Fruit fly (Drosophila melanogaster) whole organism, pupa: Measurements from ENCODE around the gene CG14210.

Experiments used
- CG12605 ChIP-seq: fragments of 200-800 bp; sonication (Bioruptor generic); IDR thresholded peaks from 2 replicates; pipeline ENCODE4 v1.3.6; 2022; ENCODE audit warnings: missing biosample characterization, missing genetic modification characterization
- CG14655 ChIP-seq: fragments of 200-800 bp; sonication (Bioruptor generic); optimal IDR thresholded peaks from 3 replicates; lab custom pipeline; 2017; ENCODE audit warnings: mild to moderate bottlenecking, missing biosample characterization, missing genetic modification reagents, missing genetic modification characterization
- CG17806 ChIP-seq: fragments of 200-800 bp; sonication (Bioruptor generic); optimal IDR thresholded peaks from 2 replicates; lab custom pipeline; 2018; ENCODE audit warnings: missing biosample characterization, mild to moderate bottlenecking, missing genetic modification characterization, moderate library complexity
- CG34367 ChIP-seq: fragments of 200-800 bp; sonication (Bioruptor generic); optimal IDR thresholded peaks from 2 replicates; lab custom pipeline; 2018; ENCODE audit warnings: missing biosample characterization, mild to moderate bottlenecking, missing genetic modification characterization
- CG8159 ChIP-seq: fragments of 200-800 bp; sonication (Bioruptor generic); optimal IDR thresholded peaks from 3 replicates; lab custom pipeline; 2018; ENCODE audit warnings: missing biosample characterization, mild to moderate bottlenecking, missing genetic modification characterization, moderate library complexity
- CG8301 ChIP-seq: fragments of 200-800 bp; sonication (Bioruptor generic); optimal IDR thresholded peaks from 2 replicates; lab custom pipeline; 2018; ENCODE audit warnings: missing biosample characterization, mild to moderate bottlenecking, missing genetic modification characterization
- CG9948 ChIP-seq: fragments of 200-800 bp; sonication (Bioruptor generic); optimal IDR thresholded peaks from 2 replicates; lab custom pipeline; 2018; ENCODE audit warnings: missing biosample characterization, mild to moderate bottlenecking, missing genetic modification characterization, moderate library complexity
- EcR ChIP-seq: fragments of 200-800 bp; sonication (Bioruptor generic); optimal IDR thresholded peaks from 3 replicates; lab custom pipeline; 2019; ENCODE audit warnings: missing biosample characterization, missing genetic modification characterization, mild to moderate bottlenecking, moderate library complexity, missing genetic modification reagents
- Ets98B ChIP-seq: fragments of 200-800 bp; sonication (Bioruptor generic); IDR thresholded peaks from 2 replicates; pipeline ENCODE4 v1.3.6; 2022; ENCODE audit warnings: missing biosample characterization, missing genetic modification characterization
- Pif1A ChIP-seq: fragments of 200-800 bp; sonication (Bioruptor generic); optimal IDR thresholded peaks from 3 replicates; lab custom pipeline; 2016; ENCODE audit warnings: missing biosample characterization, missing genetic modification characterization
- Pif1B ChIP-seq: fragments of 200-800 bp; sonication (Bioruptor generic); optimal IDR thresholded peaks from 3 replicates; lab custom pipeline; 2016; ENCODE audit warnings: missing biosample characterization, missing genetic modification characterization
- fd96Ca ChIP-seq: fragments of 200-800 bp; sonication (Bioruptor generic); IDR thresholded peaks from 3 replicates; pipeline ENCODE4 v1.3.6; 2022; ENCODE audit warnings: missing biosample characterization, missing genetic modification characterization
- gl ChIP-seq: fragments of 200-800 bp; sonication (Bioruptor generic); optimal IDR thresholded peaks from 2 replicates; lab custom pipeline; 2018; ENCODE audit warnings: missing biosample characterization, mild to moderate bottlenecking, missing genetic modification characterization

- TF ChIP-seq CG14655 (no peak), CG34367 (tag; lab: Kevin White, UChicago) (no peak), Pif1A (GFP tag; lab: Kevin White, UChicago) (no peak), CG8159 (tag; lab: Kevin White, UChicago) (no peak), gl (tag; lab: Kevin White, UChicago) (no peak), fd96Ca (GFP tag; lab: Robert Waterston, UW) (no peak), Ets98B (no peak), Pif1B (GFP tag; lab: Kevin White, UChicago) (no peak), CG8301 (tag; lab: Kevin White, UChicago) (no peak), CG17806 (tag; lab: Kevin White, UChicago) (no peak), CG12605 (no peak), EcR (GFP tag; lab: Kevin White, UChicago) (no peak), CG9948 (tag; lab: Kevin White, UChicago) (no peak)
These were observed 2.3 kb downstream of the CG14210 start, which contains the start of the genes Pstk and Tim9b for dm6 chrX:19618183-19618740.
